Worm (Caenorhabditis elegans) whole organism, late embryonic: ENCODE data around the gene ztf-8.

Source experiments
- K09A11.1 ChIP-seq: sonication (generic microtip); optimal IDR thresholded peaks from 2 replicates; lab custom pipeline; 2017; ENCODE audit warnings: antibody characterized with exemption, mild to moderate bottlenecking, missing genetic modification characterization, missing compliant biosample characterization; ENCODE audit not compliant: insufficient read depth
- ahr-1 ChIP-seq: sonication (generic microtip); optimal IDR thresholded peaks from 2 replicates; lab custom pipeline; 2016; ENCODE audit warnings: missing genetic modification characterization, missing compliant biosample characterization
- ceh-6 ChIP-seq: fragments of 200-800 bp; sonication (Bioruptor generic); optimal IDR thresholded peaks from 2 replicates; lab custom pipeline; 2018; ENCODE audit warnings: mild to moderate bottlenecking, missing genetic modification characterization, missing compliant biosample characterization
- ets-4 ChIP-seq: sonication (generic microtip); optimal IDR thresholded peaks from 2 replicates; lab custom pipeline; 2016; ENCODE audit warnings: missing genetic modification characterization, missing compliant biosample characterization
- fax-1 ChIP-seq: sonication (generic microtip); optimal IDR thresholded peaks from 2 replicates; lab custom pipeline; 2016; ENCODE audit warnings: missing genotype, missing genetic modification characterization, missing compliant biosample characterization
- hlh-30 ChIP-seq: sonication (generic microtip); optimal IDR thresholded peaks from 2 replicates; lab custom pipeline; 2017; ENCODE audit warnings: antibody characterized with exemption, missing genetic modification characterization, missing compliant biosample characterization; ENCODE audit not compliant: insufficient read depth
- hlh-8 ChIP-seq: sonication (generic microtip); optimal IDR thresholded peaks from 2 replicates; lab custom pipeline; 2016; ENCODE audit warnings: missing genotype, missing genetic modification characterization, missing compliant biosample characterization
- pat-9 ChIP-seq: fragments of 200-800 bp; sonication (Bioruptor generic); optimal IDR thresholded peaks from 2 replicates; lab custom pipeline; 2018; ENCODE audit warnings: mild to moderate bottlenecking, missing genetic modification characterization, moderate library complexity, missing compliant biosample characterization
- pha-4 ChIP-seq: fragments of 150-350 bp; optimal IDR thresholded peaks from 2 replicates; lab custom pipeline; 2018; ENCODE audit warnings: missing biosample characterization, missing genetic modification reagents, missing genetic modification characterization
- sdc-2 ChIP-seq: sonication (generic microtip); optimal IDR thresholded peaks from 2 replicates; lab custom pipeline; 2016; ENCODE audit warnings: missing genotype, missing genetic modification characterization, missing compliant biosample characterization
- zip-5 ChIP-seq: sonication (generic microtip); optimal IDR thresholded peaks from 2 replicates; lab custom pipeline; 2016; ENCODE audit warnings: missing genetic modification characterization, missing compliant biosample characterization

- TF ChIP-seq pat-9 (no peak), ets-4 (no peak), ceh-6 (no peak), pha-4 (tag; lab: Kevin White, UChicago) (no peak), fax-1 (no peak), sdc-2 (tag; lab: Kevin White, UChicago) (no peak), hlh-30 (tag; lab: Kevin White, UChicago) (no peak), ahr-1 (no peak), hlh-8 (tag; lab: Kevin White, UChicago) (no peak), K09A11.1 (tag; lab: Kevin White, UChicago) (no peak), zip-5 (tag; lab: Kevin White, UChicago) (no peak)
These were observed 9.8 kb downstream of the ztf-8 start, which contains the start of the genes C34E10.9 and hap-1 for ce11 chrIII:5263299-5263993.
